Fruit fly (Drosophila melanogaster) whole organism, prepupa: ENCODE measurements around the gene GstO2.

ENCODE experiments used
- CG10631 ChIP-seq: fragments of 200-800 bp; sonication (Bioruptor generic); optimal IDR thresholded peaks from 2 replicates; lab custom pipeline; 2016; ENCODE audit warnings: missing biosample characterization, missing genetic modification characterization
- CG11294 ChIP-seq: fragments of 200-800 bp; sonication (Bioruptor generic); IDR thresholded peaks from 2 replicates; pipeline ENCODE4 v1.3.6; 2022; ENCODE audit warnings: missing biosample characterization, missing genetic modification characterization
- CG11902 ChIP-seq: fragments of 200-800 bp; sonication (Bioruptor generic); optimal IDR thresholded peaks from 3 replicates; lab custom pipeline; 2016; ENCODE audit warnings: missing biosample characterization, missing genetic modification characterization
- CG1621 ChIP-seq: fragments of 200-800 bp; sonication (Bioruptor generic); optimal IDR thresholded peaks from 3 replicates; lab custom pipeline; 2018; ENCODE audit warnings: missing biosample characterization, mild to moderate bottlenecking, missing genetic modification characterization
- CG3032 ChIP-seq: fragments of 200-800 bp; optimal IDR thresholded peaks from 2 replicates; lab custom pipeline; 2019; ENCODE audit warnings: missing biosample characterization, mild to moderate bottlenecking, missing genetic modification characterization, moderate library complexity
- CG31627 ChIP-seq: fragments of 200-800 bp; sonication (Bioruptor generic); optimal IDR thresholded peaks from 3 replicates; lab custom pipeline; 2016; ENCODE audit warnings: missing biosample characterization, missing genetic modification characterization
- CG32006 ChIP-seq: fragments of 200-800 bp; sonication (Bioruptor generic); optimal IDR thresholded peaks from 3 replicates; lab custom pipeline; 2017; ENCODE audit warnings: missing biosample characterization, mild to moderate bottlenecking, missing genetic modification characterization
- CG4318 ChIP-seq: fragments of 200-800 bp; sonication (Bioruptor generic); optimal IDR thresholded peaks from 3 replicates; lab custom pipeline; 2017; ENCODE audit warnings: missing biosample characterization, mild to moderate bottlenecking, missing genetic modification characterization
- CG6792 ChIP-seq: fragments of 200-800 bp; sonication (Bioruptor generic); optimal IDR thresholded peaks from 3 replicates; lab custom pipeline; 2016; ENCODE audit warnings: missing biosample characterization, missing genetic modification characterization
- CG6808 ChIP-seq: fragments of 200-800 bp; sonication (Bioruptor generic); optimal IDR thresholded peaks from 3 replicates; lab custom pipeline; 2017; ENCODE audit warnings: missing biosample characterization, missing genetic modification characterization, mild to moderate bottlenecking, moderate library complexity, missing genetic modification reagents
- CG6854 ChIP-seq: fragments of 200-800 bp; sonication (Bioruptor generic); optimal IDR thresholded peaks from 2 replicates; lab custom pipeline; 2017; ENCODE audit warnings: missing biosample characterization, mild to moderate bottlenecking, missing genetic modification characterization
- CG7368 ChIP-seq: fragments of 200-800 bp; sonication (Bioruptor generic); optimal IDR thresholded peaks from 3 replicates; lab custom pipeline; 2016; ENCODE audit warnings: missing biosample characterization, missing genetic modification characterization
- CG8119 ChIP-seq: fragments of 200-800 bp; sonication (Bioruptor generic); IDR thresholded peaks from 3 replicates; pipeline ENCODE4 v1.3.6; 2022; ENCODE audit warnings: missing biosample characterization, missing genetic modification characterization
- CG8632 ChIP-seq: fragments of 200-800 bp; sonication (Bioruptor generic); optimal IDR thresholded peaks from 3 replicates; lab custom pipeline; 2016; ENCODE audit warnings: missing biosample characterization, missing genetic modification characterization
- Eip78C ChIP-seq: fragments of 200-800 bp; sonication (Bioruptor generic); peaks from one replicate; lab custom pipeline; 2016; ENCODE audit warnings: missing biosample characterization, missing genetic modification characterization
- Ets21C ChIP-seq: fragments of 200-800 bp; sonication (Bioruptor generic); optimal IDR thresholded peaks from 3 replicates; lab custom pipeline; 2016; ENCODE audit warnings: missing biosample characterization, missing genetic modification characterization
- Ets96B ChIP-seq: fragments of 200-800 bp; optimal IDR thresholded peaks from 2 replicates; lab custom pipeline; 2019; ENCODE audit warnings: missing biosample characterization, mild to moderate bottlenecking, missing genetic modification characterization, moderate library complexity
- Gug ChIP-seq: fragments of 200-800 bp; sonication (Bioruptor generic); IDR thresholded peaks from 2 replicates; pipeline ENCODE4 v1.3.6; 2022; ENCODE audit warnings: missing biosample characterization, missing genetic modification characterization
- Hr38 ChIP-seq: sonication (Bioruptor generic); optimal IDR thresholded peaks from 2 replicates; lab custom pipeline; 2016; ENCODE audit warnings: missing biosample characterization, missing genetic modification characterization
- Hr39 ChIP-seq: fragments of 200-800 bp; sonication (Bioruptor generic); optimal IDR thresholded peaks from 2 replicates; lab custom pipeline; 2016; ENCODE audit warnings: missing biosample characterization, missing genetic modification characterization
- Lpt ChIP-seq: fragments of 200-800 bp; sonication (Bioruptor generic); optimal IDR thresholded peaks from 3 replicates; lab custom pipeline; 2016; ENCODE audit warnings: missing biosample characterization, missing genetic modification characterization
- Met ChIP-seq: fragments of 200-800 bp; sonication (Bioruptor generic); optimal IDR thresholded peaks from 3 replicates; lab custom pipeline; 2016; ENCODE audit warnings: missing biosample characterization, missing genetic modification characterization
- OdsH ChIP-seq: fragments of 200-800 bp; sonication (Bioruptor generic); optimal IDR thresholded peaks from 3 replicates; lab custom pipeline; 2016; ENCODE audit warnings: missing biosample characterization, missing genetic modification characterization
- Smox ChIP-seq: fragments of 200-800 bp; sonication (Bioruptor generic); optimal IDR thresholded peaks from 3 replicates; lab custom pipeline; 2016; ENCODE audit warnings: missing biosample characterization, missing genetic modification characterization
- Sox102F ChIP-seq: fragments of 200-800 bp; sonication (Bioruptor generic); optimal IDR thresholded peaks from 2 replicates; lab custom pipeline; 2016; ENCODE audit warnings: missing biosample characterization, mild to moderate bottlenecking, missing genetic modification characterization
- Sox14 ChIP-seq: fragments of 200-800 bp; sonication (Bioruptor generic); optimal IDR thresholded peaks from 3 replicates; lab custom pipeline; 2016; ENCODE audit warnings: missing biosample characterization, missing genetic modification characterization
- Sox15 ChIP-seq: fragments of 200-800 bp; sonication (Bioruptor generic); optimal IDR thresholded peaks from 3 replicates; lab custom pipeline; 2016; ENCODE audit warnings: missing biosample characterization, missing genetic modification characterization
- achi ChIP-seq: fragments of 200-800 bp; sonication (Bioruptor generic); optimal IDR thresholded peaks from 3 replicates; lab custom pipeline; 2016; ENCODE audit warnings: missing biosample characterization, missing genetic modification characterization
- acj6 ChIP-seq: fragments of 200-800 bp; sonication (Bioruptor generic); optimal IDR thresholded peaks from 3 replicates; lab custom pipeline; 2016; ENCODE audit warnings: missing biosample characterization, missing genetic modification characterization
- cyc ChIP-seq: fragments of 200-800 bp; sonication (Bioruptor generic); optimal IDR thresholded peaks from 3 replicates; lab custom pipeline; 2016; ENCODE audit warnings: missing biosample characterization, missing genetic modification characterization
- eg ChIP-seq: fragments of 200-800 bp; sonication (Bioruptor generic); IDR thresholded peaks from 3 replicates; pipeline ENCODE4 v1.3.6; 2022; ENCODE audit warnings: missing biosample characterization, missing genetic modification characterization
- fkh ChIP-seq: fragments of 200-800 bp; sonication (Bioruptor generic); optimal IDR thresholded peaks from 3 replicates; lab custom pipeline; 2017; ENCODE audit warnings: missing biosample characterization, mild to moderate bottlenecking, missing genetic modification characterization, moderate library complexity
- lz ChIP-seq: fragments of 200-800 bp; sonication (Bioruptor generic); optimal IDR thresholded peaks from 3 replicates; lab custom pipeline; 2016; ENCODE audit warnings: missing biosample characterization, missing genetic modification characterization
- spab ChIP-seq: fragments of 200-800 bp; sonication (Bioruptor generic); optimal IDR thresholded peaks from 2 replicates; lab custom pipeline; 2017; ENCODE audit warnings: missing biosample characterization, mild to moderate bottlenecking, missing genetic modification characterization, missing genetic modification reagents
- ss ChIP-seq, 2 experiments: fragments of 200-800 bp; sonication (Bioruptor generic); optimal IDR thresholded peaks; 2 replicates in 1 of 2; 3 replicates in 1 of 2; lab custom pipeline; 2017 to 2018; ENCODE audit warnings: mild to moderate bottlenecking in 2 of 2, missing biosample characterization in 2 of 2, missing genetic modification characterization in 2 of 2, moderate library complexity in 1 of 2
- svp ChIP-seq: fragments of 200-800 bp; sonication (Bioruptor generic); peaks from one replicate; lab custom pipeline; 2016; ENCODE audit warnings: missing biosample characterization, missing genetic modification characterization

GstO2 gene

DNA sequence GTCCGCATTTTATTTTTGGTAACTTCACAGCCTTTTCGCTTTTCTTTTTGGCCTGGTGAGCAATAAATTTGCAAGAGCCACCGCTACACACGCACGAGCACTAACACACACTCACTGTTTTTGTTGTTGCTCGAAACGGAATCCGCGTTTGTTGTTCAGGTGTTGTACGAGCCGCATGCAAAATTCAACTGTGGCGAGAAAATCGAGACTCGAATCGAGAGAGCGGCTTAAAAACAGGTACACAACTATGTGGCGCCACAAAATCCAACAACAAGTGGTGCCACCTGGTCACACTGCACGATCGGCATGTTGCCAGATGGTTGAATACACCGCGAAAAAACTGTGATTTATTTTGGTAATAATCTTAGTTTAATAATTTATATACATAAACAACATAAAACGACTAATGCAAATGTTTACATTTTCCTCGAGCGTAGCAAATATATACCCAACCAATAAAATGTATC is 16.3 kb downstream of the GstO2 start, which contains the start of gene CG43163 (continued):
- peak; percentile 19 for TF ChIP-seq Sox15
- TF ChIP-seq achi (GFP tag; lab: Kevin White, UChicago) = peak; percentile 67
- TF ChIP-seq cyc (GFP tag; lab: Kevin White, UChicago) = peak; percentile 57
- no peak for TF ChIP-seq OdsH (GFP tag; lab: Kevin White, UChicago)
- no peak for TF ChIP-seq spab (GFP tag; lab: Kevin White, UChicago)
- TF ChIP-seq Smox (GFP tag; lab: Kevin White, UChicago) = no peak
- peak; percentile 52 for TF ChIP-seq Gug (GFP tag; lab: Robert Waterston, UW)
- TF ChIP-seq Ets21C = no peak
- no peak for TF ChIP-seq CG4318
- TF ChIP-seq CG6792 (GFP tag; lab: Kevin White, UChicago) = peak; percentile 56
- TF ChIP-seq Hr39 = no peak
- TF ChIP-seq CG32006 (GFP tag; lab: Kevin White, UChicago) = no peak
- TF ChIP-seq svp = no peak
- no peak for TF ChIP-seq CG6808 (GFP tag; lab: Kevin White, UChicago)
- peak; percentile 71; the same call in 2 of the 3 replicates for TF ChIP-seq CG8119 (GFP tag; lab: Robert Waterston, UW)
- TF ChIP-seq eg (GFP tag; lab: Robert Waterston, UW) = peak; percentile 81
- peak; percentile 14 for TF ChIP-seq CG7368
- peak; percentile 33 to 55 for TF ChIP-seq ss (GFP tag; optimal IDR thresholded peaks at IDR 0.05; lab: Kevin White, UChicago)
- TF ChIP-seq CG8632 = peak; percentile 47
- TF ChIP-seq CG11902 (GFP tag; lab: Kevin White, UChicago) = no peak
- TF ChIP-seq Sox14 = peak; percentile 76
- TF ChIP-seq Ets96B (tag; lab: Kevin White, UChicago) = peak; percentile 51
- peak; percentile 92 for TF ChIP-seq Eip78C (GFP tag; lab: Kevin White, UChicago)
- no peak for TF ChIP-seq CG10631
- peak; percentile 63 for TF ChIP-seq CG31627
- TF ChIP-seq CG6854 (GFP tag; lab: Kevin White, UChicago) = peak; percentile 6
- TF ChIP-seq Met (GFP tag; lab: Kevin White, UChicago) = no peak
- no peak for TF ChIP-seq acj6 (GFP tag; lab: Kevin White, UChicago)
- TF ChIP-seq CG3032 (tag; lab: Kevin White, UChicago) = peak; percentile 52
- TF ChIP-seq lz (GFP tag; lab: Kevin White, UChicago) = peak; percentile 70
- TF ChIP-seq Lpt (GFP tag; lab: Kevin White, UChicago) = peak; percentile 55

DNA sequence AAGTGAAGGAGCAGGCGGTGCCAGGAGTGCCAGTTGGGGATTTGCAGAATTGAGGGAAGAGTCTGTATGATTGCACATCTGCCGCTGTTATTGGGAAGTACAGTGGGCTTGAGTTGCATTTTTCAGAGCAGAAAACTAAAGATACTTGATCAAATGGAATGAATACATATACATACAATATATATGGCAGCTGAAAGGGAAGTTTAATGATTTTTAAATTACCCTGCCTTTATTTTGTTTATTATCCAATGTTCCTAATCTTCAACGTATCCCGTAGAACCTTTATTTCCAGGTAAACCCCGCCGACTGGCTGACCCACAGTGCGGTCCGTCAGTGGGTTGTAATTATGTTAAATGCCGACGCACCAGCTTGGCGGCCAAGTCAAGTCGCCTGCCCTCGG is 42.4 kb downstream of the GstO2 start:
- TF ChIP-seq lz (GFP tag; lab: Kevin White, UChicago) = no peak
- peak; percentile 69 for TF ChIP-seq svp
- no peak for TF ChIP-seq CG6854 (GFP tag; lab: Kevin White, UChicago)
- TF ChIP-seq CG4318 = no peak
- no peak for TF ChIP-seq CG11902 (GFP tag; lab: Kevin White, UChicago)
- TF ChIP-seq Sox102F = peak; percentile 28
- TF ChIP-seq fkh (GFP tag; lab: Kevin White, UChicago) = no peak
- no peak for TF ChIP-seq CG6808 (GFP tag; lab: Kevin White, UChicago)
- no peak for TF ChIP-seq spab (GFP tag; lab: Kevin White, UChicago)
- no peak for TF ChIP-seq Hr38
- TF ChIP-seq CG1621 (tag; lab: Kevin White, UChicago) = no peak
- TF ChIP-seq CG11294 (GFP tag; lab: Robert Waterston, UW) = no peak
